Fruit fly (Drosophila melanogaster): ENCODE data around the gene Pi3K21B.
A peak's percentile ranks its signal among the peaks of the same experiment; 100 is the strongest.

The Pi3K21B gene

DNA sequence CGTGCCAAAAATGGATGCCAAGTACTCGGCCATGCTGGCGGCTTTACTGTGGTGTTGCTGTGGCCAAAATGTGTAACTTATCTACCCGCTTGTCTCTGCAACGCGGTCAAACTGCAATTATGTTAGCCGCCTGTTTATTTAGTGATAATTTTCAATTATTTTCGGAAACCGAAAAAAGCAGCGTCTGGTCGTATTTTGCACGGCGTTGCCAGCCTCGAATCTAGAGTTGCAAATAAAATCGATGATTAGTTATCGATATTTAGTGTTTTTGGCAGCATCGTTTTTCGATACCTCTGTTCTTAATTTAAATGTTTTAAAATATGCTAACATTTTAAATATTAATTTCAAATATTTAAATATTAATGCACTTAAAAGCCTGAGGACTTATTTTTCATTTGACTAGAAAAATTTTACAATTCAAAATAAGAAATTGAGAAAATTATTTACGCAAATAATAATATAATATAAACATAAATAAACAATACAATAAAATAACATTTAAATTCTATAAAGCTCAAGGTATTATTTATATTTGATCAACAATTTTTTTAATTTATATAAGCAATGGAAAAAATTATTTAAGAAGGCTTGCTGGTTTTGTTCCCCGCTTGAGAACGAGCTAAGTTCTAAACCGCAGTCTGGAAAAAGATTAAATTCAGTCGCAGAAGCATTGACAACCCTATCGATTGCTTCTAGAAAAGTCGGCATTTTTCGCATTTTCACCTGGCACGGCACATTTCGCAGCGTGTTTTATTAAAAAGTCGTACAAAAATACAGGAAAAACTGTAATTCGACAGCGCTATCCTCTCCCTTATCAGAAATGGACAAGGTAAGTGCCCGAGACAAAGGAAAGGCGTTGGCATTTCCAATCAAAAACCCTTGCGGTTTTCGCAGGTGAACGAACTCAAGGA lies 3.0 kb upstream of the Pi3K21B start, which contains the start of the genes U2af38 and Stip1:
U2af38 (minus strand) TSS at position 230 of the 911 bp plus-strand sequence.
Stip1 (plus strand) TSS at position 671 of the 911 bp plus-strand sequence.
- TF ChIP-seq ey (GFP tag; optimal IDR thresholded peaks at IDR 0.05) (no peak), sage (GFP tag; optimal IDR thresholded peaks at IDR 0.05) (no peak), sv (GFP tag; optimal IDR thresholded peaks at IDR 0.05) (peak; percentile 6), psq (GFP tag; optimal IDR thresholded peaks at IDR 0.05) (no peak), HLH106 (tag; optimal IDR thresholded peaks at IDR 0.05) (peak; percentile 14), Vsx2 (GFP tag; optimal IDR thresholded peaks at IDR 0.05; ENCODE audit: partially characterized antibody) (no peak), rgr (GFP tag; optimal IDR thresholded peaks at IDR 0.05) (peak; percentile 36), Hr83 (GFP tag; optimal IDR thresholded peaks at IDR 0.05; ENCODE audit: poor library complexity, severe bottlenecking) (peak; percentile 29), tai (GFP tag; optimal IDR thresholded peaks at IDR 0.05) (no peak), Mio (GFP tag; optimal IDR thresholded peaks at IDR 0.05) (no peak), CG32264 (GFP tag; optimal IDR thresholded peaks at IDR 0.05) (no peak), Sp1 (GFP tag; optimal IDR thresholded peaks at IDR 0.05) (peak; percentile 28)

DNA sequence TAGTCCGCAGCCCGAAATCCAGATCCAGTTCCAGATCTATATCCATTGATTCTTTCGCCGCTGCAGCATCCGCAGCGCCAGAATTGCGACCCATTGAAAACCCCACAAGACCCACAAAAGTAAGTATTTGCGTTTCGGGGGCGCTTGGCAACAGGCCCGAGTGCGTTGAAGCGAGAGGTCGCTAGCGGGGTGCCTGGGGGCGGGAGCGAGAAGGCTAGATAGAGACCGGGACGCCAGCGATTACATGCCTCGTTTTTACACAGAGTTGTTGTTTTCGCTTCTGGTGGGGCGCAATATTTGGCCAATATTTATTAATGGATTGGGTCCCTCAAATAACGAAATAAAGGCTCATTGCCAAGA lies 585 bp downstream of the Pi3K21B start:
- TF ChIP-seq tai (GFP tag; optimal IDR thresholded peaks at IDR 0.05), result no peak
- TF ChIP-seq psq (GFP tag; optimal IDR thresholded peaks at IDR 0.05), result no peak
- TF ChIP-seq Rel (GFP tag; optimal IDR thresholded peaks at IDR 0.05), result no peak
- TF ChIP-seq Rel (tag; optimal IDR thresholded peaks at IDR 0.05), result peak; percentile 48
- no peak for TF ChIP-seq Vsx2 (GFP tag; optimal IDR thresholded peaks at IDR 0.05; ENCODE audit: partially characterized antibody)
- no peak for TF ChIP-seq Hnf4 (GFP tag; optimal IDR thresholded peaks at IDR 0.05)
- no peak for TF ChIP-seq sv (GFP tag; optimal IDR thresholded peaks at IDR 0.05)

DNA sequence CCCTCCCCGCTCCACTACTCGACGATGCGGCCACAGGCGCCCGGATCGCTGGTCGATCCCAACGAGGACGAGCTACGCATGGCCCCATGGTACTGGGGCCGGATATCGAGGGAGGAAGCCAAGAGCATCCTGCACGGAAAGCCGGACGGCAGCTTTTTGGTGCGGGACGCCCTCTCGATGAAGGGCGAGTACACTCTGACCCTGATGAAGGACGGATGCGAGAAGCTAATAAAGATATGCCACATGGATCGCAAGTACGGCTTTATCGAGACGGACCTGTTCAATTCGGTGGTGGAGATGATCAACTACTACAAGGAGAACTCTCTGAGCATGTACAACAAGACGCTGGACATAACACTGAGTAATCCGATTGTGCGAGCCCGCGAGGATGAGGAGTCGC lies 1.4 kb downstream of the Pi3K21B start:
- TF ChIP-seq brk (GFP tag; optimal IDR thresholded peaks at IDR 0.05) (no peak), Vsx2 (GFP tag; optimal IDR thresholded peaks at IDR 0.05; ENCODE audit: partially characterized antibody) (no peak), psq (GFP tag; optimal IDR thresholded peaks at IDR 0.05) (no peak), lola (GFP tag; optimal IDR thresholded peaks at IDR 0.05) (no peak), Abd-B (GFP tag; optimal IDR thresholded peaks at IDR 0.05) (no peak), N (GFP tag; optimal IDR thresholded peaks at IDR 0.05) (no peak), dsf (GFP tag; optimal IDR thresholded peaks at IDR 0.05; ENCODE audit: borderline replicate concordance) (no peak), sage (GFP tag; optimal IDR thresholded peaks at IDR 0.05) (no peak), usp (GFP tag; optimal IDR thresholded peaks at IDR 0.05) (no peak), Jra (GFP tag; optimal IDR thresholded peaks at IDR 0.05) (no peak), woc (GFP tag; optimal IDR thresholded peaks at IDR 0.05) (no peak), Dif (GFP tag; optimal IDR thresholded peaks at IDR 0.05; ENCODE audit: partially characterized antibody) (no peak), OdsH (GFP tag; optimal IDR thresholded peaks at IDR 0.05) (no peak), h (GFP tag; optimal IDR thresholded peaks at IDR 0.05) (no peak), tai (GFP tag; optimal IDR thresholded peaks at IDR 0.05) (no peak), rgr (GFP tag; optimal IDR thresholded peaks at IDR 0.05) (no peak)

DNA sequence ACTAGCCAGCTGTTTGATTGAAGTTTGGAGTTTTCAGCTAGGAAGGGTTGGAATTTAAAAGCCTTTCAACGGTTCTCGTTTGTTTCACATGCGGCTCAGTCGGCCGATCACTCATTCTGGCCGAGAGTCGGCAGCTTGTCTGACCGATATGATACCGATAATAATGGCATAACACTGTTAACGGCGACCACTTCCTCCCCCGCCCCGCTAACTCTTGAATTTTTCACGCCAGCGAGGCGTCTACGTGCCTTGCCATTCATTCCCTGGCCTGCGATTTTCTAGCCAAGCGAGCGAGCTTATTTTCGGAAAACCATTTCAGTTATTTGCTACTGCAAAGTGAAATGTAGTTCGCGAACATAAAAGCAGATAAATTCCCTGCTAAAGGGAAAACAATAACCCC lies 2.3 kb downstream of the Pi3K21B start:
- TF ChIP-seq br (GFP tag; optimal IDR thresholded peaks at IDR 0.05) (no peak), h (GFP tag; optimal IDR thresholded peaks at IDR 0.05) (no peak), Abd-B (GFP tag; optimal IDR thresholded peaks at IDR 0.05) (no peak), dl (GFP tag; optimal IDR thresholded peaks at IDR 0.05; ENCODE audit: insufficient read depth in 1 of 2, partially characterized antibody in 2 of 2) (no peak), usp (GFP tag; optimal IDR thresholded peaks at IDR 0.05) (no peak), psq (GFP tag; optimal IDR thresholded peaks at IDR 0.05) (no peak), tai (GFP tag; optimal IDR thresholded peaks at IDR 0.05) (no peak), CG9705 (GFP tag; optimal IDR thresholded peaks at IDR 0.05) (no peak), sv (GFP tag; optimal IDR thresholded peaks at IDR 0.05) (no peak), Hnf4 (GFP tag; optimal IDR thresholded peaks at IDR 0.05) (no peak), CG32264 (GFP tag; optimal IDR thresholded peaks at IDR 0.05) (no peak), sage (GFP tag; optimal IDR thresholded peaks at IDR 0.05) (no peak), OdsH (GFP tag; optimal IDR thresholded peaks at IDR 0.05) (no peak)
